Worm (Caenorhabditis elegans): ENCODE data around the gene F37B4.10.

- TF ChIP-seq nfya-1 (tag; optimal IDR thresholded peaks at IDR 0.05) (no peak), ama-1 (optimal IDR thresholded peaks at IDR 0.05) (no peak), fkh-10 (GFP tag; optimal IDR thresholded peaks at IDR 0.05) (no peak)
These were observed 7.9 kb downstream of the F37B4.10 start, which contains the start of gene srh-241 for ce11 chrV:2869503-2869902.

Data from whole organism, late embryonic.